Comparison of ENCODE assay signal across 1 fruit fly cellular context in genomic region chr2L:9685993-9686392, dm6.
TF ChIP-seq lines count a peak whose summit lies in the region.

No protein-coding gene starts in this region.

TF ChIP-seq in whole organism, embryonic, 481 proteins besides CTCF, POLR2A, EP300 and RAD21 (continued from another document):
- TF ChIP-seq danr (GFP tag; IDR thresholded peaks at IDR 0.05; lab: Robert Waterston, UW), result 0 out of 2 replicates have a peak, but pooled peaks have one; percentile 23
- TF ChIP-seq bcd (GFP tag; optimal IDR thresholded peaks at IDR 0.05; lab: Kevin White, UChicago), result no peak
- no peak for TF ChIP-seq CG17829 (tag; optimal IDR thresholded peaks at IDR 0.05; lab: Kevin White, UChicago)
- no peak for TF ChIP-seq z (GFP tag; IDR thresholded peaks at IDR 0.05; lab: Robert Waterston, UW)
- no peak for TF ChIP-seq row (GFP tag; IDR thresholded peaks at IDR 0.05; lab: Robert Waterston, UW)
- TF ChIP-seq CG7963 (GFP tag; IDR thresholded peaks at IDR 0.05; lab: Robert Waterston, UW; ENCODE audit: partially characterized antibody), result no peak
- no peak for TF ChIP-seq sens (GFP tag; lab: Kevin White, UChicago)
- no peak for TF ChIP-seq Drgx (GFP tag; IDR thresholded peaks at IDR 0.05; lab: Robert Waterston, UW)
- no peak for TF ChIP-seq disco-r (GFP tag; optimal IDR thresholded peaks at IDR 0.05; lab: Kevin White, UChicago)
- no peak for TF ChIP-seq CG8089 (GFP tag; optimal IDR thresholded peaks at IDR 0.05; lab: Kevin White, UChicago)
- no peak for TF ChIP-seq unc-4 (GFP tag; IDR thresholded peaks at IDR 0.05; lab: Robert Waterston, UW; ENCODE audit: partially characterized antibody)
